Worm (Caenorhabditis elegans) whole organism, L4 larva: ENCODE measurements around the gene T27A8.7.

Experiments used
- aha-1 ChIP-seq: fragments of 150-350 bp; peaks from one replicate; lab custom pipeline; 2014; ENCODE audit warnings: missing biosample characterization, missing genetic modification characterization
- aly-2 ChIP-seq: sonication (generic microtip); optimal IDR thresholded peaks from 2 replicates; lab custom pipeline; 2018; ENCODE audit warnings: missing biosample characterization, missing genetic modification characterization
- arid-1 ChIP-seq: fragments of 200-800 bp; sonication (Bioruptor generic); conservative IDR thresholded peaks from 2 replicates; pipeline ENCODE4 v1.3.6; 2022; ENCODE audit warnings: missing genetic modification reagents, missing genetic modification characterization, missing compliant biosample characterization
- ces-1 ChIP-seq: fragments of 150-350 bp; sonication (generic microtip); optimal IDR thresholded peaks from 4 replicates; lab custom pipeline; 2014; ENCODE audit warnings: missing biosample characterization, missing genetic modification reagents, missing genetic modification characterization
- daf-16 ChIP-seq, 3 experiments: sonication (generic microtip); optimal IDR thresholded peaks; 2 replicates each; lab custom pipeline; 2016 to 2017; ENCODE audit warnings: missing genetic modification characterization in 3 of 3, missing genetic modification reagents in 3 of 3, mild to moderate bottlenecking in 2 of 3, missing compliant biosample characterization in 2 of 3, missing biosample characterization in 1 of 3, moderate library complexity in 1 of 3
- dmd-8 ChIP-seq: fragments of 200-800 bp; sonication (Bioruptor generic); IDR thresholded peaks from 2 replicates; pipeline ENCODE4 v1.3.6; 2022; ENCODE audit warnings: missing genetic modification characterization, missing compliant biosample characterization
- dpl-1 ChIP-seq: fragments of 150-350 bp; optimal IDR thresholded peaks from 2 replicates; lab custom pipeline; 2014; ENCODE audit warnings: missing biosample characterization, missing genetic modification reagents, missing genetic modification characterization
- egl-27 ChIP-seq: sonication (generic microtip); optimal IDR thresholded peaks from 3 replicates; lab custom pipeline; 2017; ENCODE audit warnings: missing biosample characterization, missing genetic modification reagents, missing genetic modification characterization
- hif-1 ChIP-seq, 2 experiments: sonication (generic microtip); optimal IDR thresholded peaks; 2 replicates each; lab custom pipeline; 2016 to 2017; ENCODE audit warnings: missing compliant biosample characterization in 2 of 2, missing genetic modification characterization in 2 of 2, missing genetic modification reagents in 2 of 2, missing genotype in 2 of 2, mild to moderate bottlenecking in 1 of 2
- hlh-11 ChIP-seq: fragments of 200-800 bp; sonication (Bioruptor generic); optimal IDR thresholded peaks from 2 replicates; lab custom pipeline; 2018; ENCODE audit warnings: mild to moderate bottlenecking, missing genetic modification characterization, missing compliant biosample characterization
- hlh-30 ChIP-seq: sonication (generic microtip); optimal IDR thresholded peaks from 2 replicates; lab custom pipeline; 2017; ENCODE audit warnings: antibody characterized with exemption, mild to moderate bottlenecking, missing genetic modification characterization, missing compliant biosample characterization; ENCODE audit not compliant: insufficient read depth
- lin-29 ChIP-seq: fragments of 200-800 bp; sonication (Bioruptor generic); IDR thresholded peaks from 2 replicates; pipeline ENCODE4 v1.3.6; 2022; ENCODE audit warnings: missing genetic modification reagents, missing genetic modification characterization, missing compliant biosample characterization
- lin-39 ChIP-seq: fragments of 150-350 bp; optimal IDR thresholded peaks from 2 replicates; lab custom pipeline; 2014; ENCODE audit warnings: missing biosample characterization, missing genetic modification reagents, missing genetic modification characterization
- madf-5 ChIP-seq, 2 experiments: fragments of 200-800 bp; sonication (Bioruptor generic); IDR thresholded peaks; 2 replicates each; pipeline ENCODE4 v1.3.6; 2022; ENCODE audit warnings: missing compliant biosample characterization in 2 of 2, missing genetic modification characterization in 2 of 2
- mdt-29 ChIP-seq: fragments of 200-800 bp; sonication (Bioruptor generic); IDR thresholded peaks from 2 replicates; pipeline ENCODE4 v1.3.6; 2022; ENCODE audit warnings: missing genetic modification reagents, missing genetic modification characterization, missing compliant biosample characterization
- mes-2 ChIP-seq: sonication (generic microtip); optimal IDR thresholded peaks from 2 replicates; lab custom pipeline; 2016; ENCODE audit warnings: missing genotype, mild to moderate bottlenecking, missing genetic modification characterization, missing compliant biosample characterization; ENCODE audit not compliant: poor library complexity, severe bottlenecking
- nhr-237 ChIP-seq: sonication (generic microtip); optimal IDR thresholded peaks from 2 replicates; lab custom pipeline; 2017; ENCODE audit warnings: missing biosample characterization, missing genetic modification characterization
- nhr-28 ChIP-seq: fragments of 150-350 bp; optimal IDR thresholded peaks from 2 replicates; lab custom pipeline; 2014; ENCODE audit warnings: missing biosample characterization, missing genetic modification characterization
- nhr-41 ChIP-seq: fragments of 200-800 bp; sonication (Bioruptor generic); IDR thresholded peaks from 2 replicates; pipeline ENCODE4 v1.3.6; 2022; ENCODE audit warnings: missing genetic modification reagents, missing genetic modification characterization, missing compliant biosample characterization
- pha-4 ChIP-seq, 2 experiments: fragments of 150-350 bp in 1 of 2; fragments of 200-800 bp in 1 of 2; sonication (Bioruptor generic) in 1 of 2; IDR thresholded peaks in 1 of 2; optimal IDR thresholded peaks in 1 of 2; 2 replicates each; pipeline versions ENCODE4 v1.3.6 to Lab custom; 2014 to 2022; ENCODE audit warnings: missing genetic modification characterization in 2 of 2, missing genetic modification reagents in 2 of 2, missing biosample characterization in 1 of 2, missing compliant biosample characterization in 1 of 2
- php-3 ChIP-seq: fragments of 200-800 bp; sonication (Bioruptor generic); IDR thresholded peaks from 2 replicates; pipeline ENCODE4 v1.3.6; 2022; ENCODE audit warnings: missing genetic modification reagents, missing genetic modification characterization, missing compliant biosample characterization
- pqm-1 ChIP-seq: sonication (generic microtip); optimal IDR thresholded peaks from 2 replicates; lab custom pipeline; 2017; ENCODE audit warnings: missing biosample characterization, missing genetic modification characterization
- saeg-2 ChIP-seq: fragments of 200-800 bp; sonication (Bioruptor generic); IDR thresholded peaks from 2 replicates; pipeline ENCODE4 v1.3.6; 2022; ENCODE audit warnings: missing genetic modification reagents, missing genetic modification characterization, missing compliant biosample characterization
- snpc-4 ChIP-seq: fragments of 150-350 bp; optimal IDR thresholded peaks from 2 replicates; lab custom pipeline; 2014; ENCODE audit warnings: missing biosample characterization, missing genetic modification characterization
- unc-62 ChIP-seq, 3 experiments: fragments of 150-350 bp in 1 of 3; sonication (generic microtip); optimal IDR thresholded peaks in 2 of 3; peaks in 1 of 3; 1 replicate in 1 of 3; 2 replicates in 2 of 3; lab custom pipeline; 2014 to 2017; ENCODE audit warnings: missing biosample characterization in 3 of 3, missing genetic modification characterization in 3 of 3, missing genetic modification reagents in 3 of 3, missing genotype in 1 of 3
- zfp-3 ChIP-seq: fragments of 200-800 bp; sonication (Bioruptor generic); conservative IDR thresholded peaks from 2 replicates; pipeline ENCODE4 v1.3.6; 2022; ENCODE audit warnings: missing genetic modification reagents, missing genetic modification characterization, missing compliant biosample characterization
- ztf-7 ChIP-seq: fragments of 150-350 bp; optimal IDR thresholded peaks from 2 replicates; lab custom pipeline; 2014; ENCODE audit warnings: missing biosample characterization, missing genetic modification characterization

Gene T27A8.7

ce11 chrX:16072595-16072994 is 17.2 kb downstream of the T27A8.7 start, which contains the start of gene col-187:
col-187 (plus strand) TSS chrX:16072895.
- TF ChIP-seq dmd-8 (GFP tag; lab: Robert Waterston, UW): no peak
- TF ChIP-seq, all 104 proteins: peak for 0

DNA sequence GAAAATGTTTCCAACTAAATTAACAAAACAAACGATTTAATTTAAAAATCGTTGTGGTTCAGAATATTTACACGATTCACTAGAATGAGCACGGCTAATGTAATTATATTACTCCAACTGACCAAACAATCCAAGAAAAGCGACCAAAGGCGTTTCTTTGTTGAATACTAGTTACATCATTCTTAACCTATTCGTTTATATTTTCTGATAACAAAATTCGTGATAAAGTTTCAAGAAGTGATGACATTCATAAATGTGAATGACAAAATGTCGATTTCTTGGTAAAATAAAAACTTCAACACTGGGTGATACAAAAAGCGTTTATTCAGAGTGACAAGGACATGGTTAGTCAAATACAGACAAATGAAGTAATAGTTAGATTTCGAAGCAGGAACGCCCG is 21.1 kb downstream of the T27A8.7 start, which contains the start of gene C30F2.4:
C30F2.4 (minus strand) TSS at position 101 of the 400 bp plus-strand sequence.
- TF ChIP-seq mes-2: no peak
- no peak for TF ChIP-seq hlh-30
- no peak for TF ChIP-seq egl-27 (tag; lab: Kevin White, UChicago)
- TF ChIP-seq aly-2 (tag; lab: Kevin White, UChicago): no peak
- TF ChIP-seq daf-16 (GFP tag; optimal IDR thresholded peaks at IDR 0.05; lab: Kevin White, UChicago): no peak
- no peak for TF ChIP-seq daf-16 (tag; optimal IDR thresholded peaks at IDR 0.05; lab: Kevin White, UChicago)
- TF ChIP-seq hif-1 (tag; optimal IDR thresholded peaks at IDR 0.05; lab: Kevin White, UChicago): no peak

- TF ChIP-seq egl-27 (tag; lab: Kevin White, UChicago) (no peak), aha-1 (peak; percentile 77), ztf-7 (tag; lab: Kevin White, UChicago) (no peak)
Measured at ce11 chrX:16078695-16079094, 23.4 kb downstream of the T27A8.7 start.

DNA sequence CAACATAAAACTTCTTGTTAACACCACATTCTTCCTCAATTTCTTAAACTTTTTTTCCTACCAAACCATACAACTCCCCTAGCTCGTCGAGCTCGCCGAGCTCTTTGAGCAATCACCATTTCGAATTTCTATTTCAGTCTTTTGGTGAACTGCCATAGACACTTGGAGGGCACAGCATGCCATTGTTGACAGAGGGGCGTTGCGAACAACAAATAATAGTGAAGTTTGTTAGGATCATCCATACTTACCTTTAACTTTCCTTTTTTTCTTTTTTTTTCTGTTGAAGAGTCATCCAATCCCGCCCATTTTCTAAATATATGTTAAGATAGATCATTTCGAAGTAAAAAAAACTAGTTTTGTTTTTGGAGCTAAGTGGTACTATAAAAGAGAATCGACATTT is 26.7 kb downstream of the T27A8.7 start, which contains the start of gene idpp-14:
idpp-14 (plus strand) TSS at position 324 of the 400 bp plus-strand sequence.
- TF ChIP-seq dpl-1 (GFP tag; lab: Kevin White, UChicago) (no peak), mdt-29 (GFP tag; lab: Robert Waterston, UW) (no peak), arid-1 (GFP tag; lab: Robert Waterston, UW) (no peak), egl-27 (tag; lab: Kevin White, UChicago) (no peak), ces-1 (GFP tag; lab: Kevin White, UChicago) (no peak)
- TF ChIP-seq, all 104 proteins: peak for 0

- TF ChIP-seq unc-62 (GFP tag; optimal IDR thresholded peaks at IDR 0.05 in 1 of 2; lab: Kevin White, UChicago) (peak in 1 of 2 experiments; percentile 48), unc-62 (tag; optimal IDR thresholded peaks at IDR 0.05; lab: Kevin White, UChicago) (no peak), zfp-3 (GFP tag; lab: Robert Waterston, UW) (no peak), pha-4 (GFP tag; IDR thresholded peaks at IDR 0.05; lab: Robert Waterston, UW) (no peak), pha-4 (tag; optimal IDR thresholded peaks at IDR 0.05; lab: Kevin White, UChicago) (peak; percentile 80), madf-5 (GFP tag; IDR thresholded peaks at IDR 0.05; lab: Robert Waterston, UW) (no peak)
Measured at ce11 chrX:16085094-16085493, 29.7 kb downstream of the T27A8.7 start, which contains the start of gene C30F2.2. C30F2.2 (minus strand) TSS chrX:16085215.

DNA sequence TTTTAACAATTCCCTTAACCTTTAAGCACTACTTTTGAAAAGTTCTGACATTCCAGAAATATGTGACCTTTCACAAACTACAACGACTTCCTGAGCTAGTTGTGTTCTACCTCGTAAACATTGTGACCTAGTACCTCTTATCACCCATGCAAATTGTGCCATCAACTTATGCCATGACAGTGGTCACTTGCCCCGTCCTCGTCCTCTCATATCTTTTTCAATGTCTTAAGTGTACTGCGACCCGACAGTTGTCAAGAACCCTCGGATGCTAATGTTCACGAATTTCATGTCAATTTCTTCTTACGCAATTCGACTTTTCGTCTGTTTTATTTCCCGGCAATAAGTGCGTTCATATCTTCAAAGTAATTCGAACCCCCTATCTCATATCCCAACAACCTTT is 32.5 kb downstream of the T27A8.7 start:
- TF ChIP-seq hlh-11 (tag; lab: Kevin White, UChicago): peak; percentile 44
- peak; percentile 30 for TF ChIP-seq nhr-28
- TF ChIP-seq daf-16 (GFP tag; optimal IDR thresholded peaks at IDR 0.05; lab: Kevin White, UChicago): no peak
- peak; percentile 70 for TF ChIP-seq daf-16 (tag; optimal IDR thresholded peaks at IDR 0.05; lab: Kevin White, UChicago)
- peak; percentile 12 for TF ChIP-seq pqm-1 (tag; lab: Kevin White, UChicago)
- TF ChIP-seq lin-39 (tag; lab: Kevin White, UChicago): no peak

DNA sequence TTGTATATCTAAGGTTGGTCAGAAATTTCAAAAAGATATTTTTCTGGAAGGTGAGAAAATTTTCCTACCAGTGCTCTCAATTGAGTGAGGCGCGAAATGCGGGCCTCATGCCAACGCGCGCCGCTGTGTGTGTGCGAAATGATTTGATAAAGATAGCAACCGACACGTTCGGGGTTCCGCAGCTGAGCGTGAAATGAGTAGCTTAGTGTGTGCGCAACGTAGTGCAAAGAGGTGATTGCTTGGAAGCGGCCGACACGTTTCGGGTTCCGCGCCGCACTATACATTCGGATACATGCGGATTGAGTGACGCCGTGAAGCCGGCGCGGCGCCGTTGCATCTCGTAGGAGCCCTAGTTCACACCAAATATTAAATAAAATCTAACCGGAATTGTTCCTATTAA is 35.8 kb downstream of the T27A8.7 start:
- TF ChIP-seq hlh-30 (no peak), saeg-2 (0 out of 2 replicates have a peak, but pooled peaks have one; percentile 14), hlh-11 (tag; lab: Kevin White, UChicago) (peak; percentile 35), lin-29 (GFP tag; lab: Robert Waterston, UW) (no peak), snpc-4 (peak; percentile 1), nhr-237 (tag; lab: Kevin White, UChicago) (no peak), php-3 (GFP tag; lab: Robert Waterston, UW) (0 out of 2 replicates have a peak, but pooled peaks have one; percentile 18), nhr-41 (GFP tag; lab: Robert Waterston, UW) (0 out of 2 replicates have a peak, but pooled peaks have one; percentile 23)
